Fruit fly (Drosophila melanogaster): ENCODE data around the gene CG13082.

CG13082 gene

dm6 chr2L:19537779-19538456 lies at the start of gene CG13082 (continued):
- TF ChIP-seq CG9437 (GFP tag; optimal IDR thresholded peaks at IDR 0.05) = peak; percentile 16
- no peak for TF ChIP-seq ERR (GFP tag; optimal IDR thresholded peaks at IDR 0.05)
- no peak for TF ChIP-seq Mrtf (GFP tag; IDR thresholded peaks at IDR 0.05)
- no peak for TF ChIP-seq sens-2 (GFP tag; IDR thresholded peaks at IDR 0.05)
- TF ChIP-seq CG7357 (GFP tag; IDR thresholded peaks at IDR 0.05) = no peak
- TF ChIP-seq Fer2 (tag; optimal IDR thresholded peaks at IDR 0.05) = no peak
- peak; percentile 24 for TF ChIP-seq CG1602 (GFP tag; optimal IDR thresholded peaks at IDR 0.05)
- TF ChIP-seq CG9876 (GFP tag; optimal IDR thresholded peaks at IDR 0.05) = no peak
- TF ChIP-seq MBD-R2 (GFP tag; IDR thresholded peaks at IDR 0.05) = no peak
- no peak for TF ChIP-seq CG7745 (tag; optimal IDR thresholded peaks at IDR 0.05)
- peak; percentile 23 for TF ChIP-seq tx (GFP tag; optimal IDR thresholded peaks at IDR 0.05)
- TF ChIP-seq pho (GFP tag; optimal IDR thresholded peaks at IDR 0.05) = peak; percentile 28
- TF ChIP-seq CG17328 (GFP tag; IDR thresholded peaks at IDR 0.05) = peak; percentile 45
- TF ChIP-seq CG11560 (tag; IDR thresholded peaks at IDR 0.05) = no peak
- peak; percentile 59 for TF ChIP-seq CG2875 (GFP tag; optimal IDR thresholded peaks at IDR 0.05)
- no peak for TF ChIP-seq CG15073 (GFP tag; optimal IDR thresholded peaks at IDR 0.05)
- no peak for TF ChIP-seq CrebB (tag; optimal IDR thresholded peaks at IDR 0.05)
- no peak for TF ChIP-seq grn (GFP tag; optimal IDR thresholded peaks at IDR 0.05)
- TF ChIP-seq sim (GFP tag; IDR thresholded peaks at IDR 0.05) = peak; percentile 4; the same call in 1 of the 2 replicates
- no peak for TF ChIP-seq dati (GFP tag; IDR thresholded peaks at IDR 0.05)
- TF ChIP-seq CG12155 (GFP tag; optimal IDR thresholded peaks at IDR 0.05) = peak; percentile 10
- no peak for TF ChIP-seq CG3847 (GFP tag; IDR thresholded peaks at IDR 0.05)
- no peak; the same call in 1 of the 2 replicates for TF ChIP-seq E2f2 (GFP tag; IDR thresholded peaks at IDR 0.05)
- TF ChIP-seq CG3281 (GFP tag; optimal IDR thresholded peaks at IDR 0.05) = no peak
- peak; percentile 56 for TF ChIP-seq trem (tag; optimal IDR thresholded peaks at IDR 0.05)
- no peak for TF ChIP-seq CG14441 (GFP tag; IDR thresholded peaks at IDR 0.05)
- TF ChIP-seq B-H1 (GFP tag; IDR thresholded peaks at IDR 0.05) = no peak; the same call in 2 of the 3 replicates
- peak; percentile 40 for TF ChIP-seq slp2 (GFP tag; optimal IDR thresholded peaks at IDR 0.05)
- TF ChIP-seq pum (GFP tag; optimal IDR thresholded peaks at IDR 0.05) = peak; percentile 37
- TF ChIP-seq sr (GFP tag; IDR thresholded peaks at IDR 0.05) = no peak
- no peak for TF ChIP-seq CG1832 (GFP tag; optimal IDR thresholded peaks at IDR 0.05)
- no peak for TF ChIP-seq Fer1 (GFP tag; optimal IDR thresholded peaks at IDR 0.05)
- TF ChIP-seq CG15514 (GFP tag; optimal IDR thresholded peaks at IDR 0.05) = no peak
- peak; percentile 26 for TF ChIP-seq Hr3 (GFP tag; optimal IDR thresholded peaks at IDR 0.05)
- TF ChIP-seq CG34422 (GFP tag; IDR thresholded peaks at IDR 0.05) = no peak
- no peak for TF ChIP-seq Dfd (GFP tag; optimal IDR thresholded peaks at IDR 0.05)
- TF ChIP-seq ind (GFP tag; optimal IDR thresholded peaks at IDR 0.05) = peak; percentile 33
- peak; percentile 27; the same call in 1 of the 2 replicates for TF ChIP-seq Awh (GFP tag; IDR thresholded peaks at IDR 0.05)
- TF ChIP-seq pan (optimal IDR thresholded peaks at IDR 0.05) = no peak
- TF ChIP-seq pan (GFP tag; optimal IDR thresholded peaks at IDR 0.05 in 1 of 2, IDR thresholded peaks at IDR 0.05 in 1 of 2) = no peak
- TF ChIP-seq zfh1 (GFP tag; IDR thresholded peaks at IDR 0.05) = peak; percentile 65
- peak; percentile 27 for TF ChIP-seq CG30431 (GFP tag; optimal IDR thresholded peaks at IDR 0.05)
- TF ChIP-seq CG1024 (GFP tag; IDR thresholded peaks at IDR 0.05) = no peak
- peak; percentile 55 for TF ChIP-seq bab2 (GFP tag; optimal IDR thresholded peaks at IDR 0.05)
- no peak for TF ChIP-seq D (optimal IDR thresholded peaks at IDR 0.05)
- TF ChIP-seq D (GFP tag; optimal IDR thresholded peaks at IDR 0.05) = peak; percentile 75
- TF ChIP-seq CG4820 (GFP tag; optimal IDR thresholded peaks at IDR 0.05) = peak; percentile 61
- no peak for TF ChIP-seq CG2199 (GFP tag; IDR thresholded peaks at IDR 0.05)
- no peak for TF ChIP-seq Adf1 (GFP tag; IDR thresholded peaks at IDR 0.05)
- TF ChIP-seq CG2120 (GFP tag; optimal IDR thresholded peaks at IDR 0.05) = no peak
- TF ChIP-seq sob (GFP tag; IDR thresholded peaks at IDR 0.05) = no peak
- no peak for TF ChIP-seq run (tag; optimal IDR thresholded peaks at IDR 0.05)
- TF ChIP-seq CG10565 (GFP tag; optimal IDR thresholded peaks at IDR 0.05) = no peak
